Worm (Caenorhabditis elegans): ENCODE measurements around the gene Y62H9A.15.

Y62H9A.15 gene

DNA sequence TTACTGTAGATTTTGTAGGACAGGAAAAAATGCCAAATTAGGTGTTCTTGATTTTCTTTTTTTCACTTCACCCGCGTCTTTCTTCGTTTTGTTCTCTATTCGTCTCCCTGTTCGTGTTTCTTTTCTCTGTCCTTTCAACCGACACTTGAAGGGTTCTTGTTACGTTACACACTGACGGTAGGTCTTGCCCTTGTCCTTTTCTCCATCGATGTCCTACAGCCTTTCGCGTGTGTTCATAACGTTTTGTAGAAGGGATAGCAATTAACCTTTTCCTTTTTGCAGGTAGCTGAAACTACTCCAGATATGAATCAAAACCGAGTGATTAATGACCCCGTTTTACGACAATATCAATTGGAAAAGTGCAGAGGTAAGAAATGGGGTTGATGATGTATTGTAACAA lies 14.2 kb upstream of the Y62H9A.15 start, which contains the start of gene F55G7.1 (continued):
- TF ChIP-seq madf-9 (GFP tag; conservative IDR thresholded peaks at IDR 0.05), result 0 out of 2 replicates have a peak, but pooled peaks have one; percentile 27
- TF ChIP-seq spr-3 (GFP tag; optimal IDR thresholded peaks at IDR 0.05), result peak; percentile 58
- TF ChIP-seq F26F4.8 (GFP tag; conservative IDR thresholded peaks at IDR 0.05), result no peak
- no peak for TF ChIP-seq ztf-11 (tag; optimal IDR thresholded peaks at IDR 0.05)
- TF ChIP-seq ZK337.2 (GFP tag; IDR thresholded peaks at IDR 0.05), result no peak
- TF ChIP-seq pqm-1 (tag; optimal IDR thresholded peaks at IDR 0.05), result no peak
- no peak for TF ChIP-seq tra-1 (GFP tag; IDR thresholded peaks at IDR 0.05)
- peak; percentile 35 for TF ChIP-seq spr-1 (tag; optimal IDR thresholded peaks at IDR 0.05)
- no peak for TF ChIP-seq hlh-11 (tag; optimal IDR thresholded peaks at IDR 0.05)
- TF ChIP-seq snpc-1.2 (GFP tag; IDR thresholded peaks at IDR 0.05), result no peak
- peak; percentile 45 for TF ChIP-seq nhr-28 (tag; optimal IDR thresholded peaks at IDR 0.05)
- peak; percentile 68 for TF ChIP-seq T20F7.1 (GFP tag; optimal IDR thresholded peaks at IDR 0.05)
- peak; percentile 6 for TF ChIP-seq hlh-30 (tag; optimal IDR thresholded peaks at IDR 0.05; ENCODE audit: insufficient read depth)
- peak; percentile 20; the same call in 1 of the 2 replicates for TF ChIP-seq ceh-44 (GFP tag; IDR thresholded peaks at IDR 0.05)
- TF ChIP-seq Y5F2A.4 (GFP tag; optimal IDR thresholded peaks at IDR 0.05), result no peak
- no peak for TF ChIP-seq D1046.2 (GFP tag; IDR thresholded peaks at IDR 0.05)
- TF ChIP-seq skn-1 (tag; optimal IDR thresholded peaks at IDR 0.05), result no peak
- no peak for TF ChIP-seq nhr-111 (GFP tag; optimal IDR thresholded peaks at IDR 0.05)
- TF ChIP-seq dmd-6 (GFP tag; IDR thresholded peaks at IDR 0.05), result peak; percentile 41
- TF ChIP-seq tag-97 (GFP tag; IDR thresholded peaks at IDR 0.05), result no peak
- TF ChIP-seq rbr-2 (tag; optimal IDR thresholded peaks at IDR 0.05), result peak; percentile 68
- TF ChIP-seq F10B5.3 (tag; optimal IDR thresholded peaks at IDR 0.05), result peak; percentile 88
- no peak for TF ChIP-seq F49E8.2 (tag; optimal IDR thresholded peaks at IDR 0.05; ENCODE audit: borderline replicate concordance)
- TF ChIP-seq zip-2 (tag; optimal IDR thresholded peaks at IDR 0.05), result peak; percentile 50
- peak; percentile 85 for TF ChIP-seq mes-2 (tag; optimal IDR thresholded peaks at IDR 0.05; ENCODE audit: poor library complexity, severe bottlenecking)
- peak; percentile 95 for TF ChIP-seq duxl-1 (tag; optimal IDR thresholded peaks at IDR 0.05; ENCODE audit: poor library complexity)
- TF ChIP-seq saeg-2 (GFP tag; IDR thresholded peaks at IDR 0.05), result no peak
- TF ChIP-seq nhr-11 (tag; optimal IDR thresholded peaks at IDR 0.05), result no peak
- no peak for TF ChIP-seq ama-1 (optimal IDR thresholded peaks at IDR 0.05)
- TF ChIP-seq lin-13 (GFP tag; optimal IDR thresholded peaks at IDR 0.05), result peak; percentile 51
- TF ChIP-seq ztf-7 (tag; optimal IDR thresholded peaks at IDR 0.05), result peak; percentile 71
- TF ChIP-seq hif-1 (tag; optimal IDR thresholded peaks at IDR 0.05), result no peak
- TF ChIP-seq dmd-8 (GFP tag; IDR thresholded peaks at IDR 0.05), result no peak
- TF ChIP-seq php-3 (GFP tag; IDR thresholded peaks at IDR 0.05), result 0 out of 2 replicates have a peak, but pooled peaks have one; percentile 7
- peak; percentile 62 for TF ChIP-seq nhr-77 (tag; optimal IDR thresholded peaks at IDR 0.05)
- no peak for TF ChIP-seq ceh-62 (tag; optimal IDR thresholded peaks at IDR 0.05)
- TF ChIP-seq jun-1 (tag; optimal IDR thresholded peaks at IDR 0.05), result peak; percentile 33
- no peak for TF ChIP-seq Y48G9A.11 (GFP tag; IDR thresholded peaks at IDR 0.05)
- TF ChIP-seq F37D6.2 (tag; optimal IDR thresholded peaks at IDR 0.05), result peak; percentile 34
- TF ChIP-seq daf-19 (GFP tag; conservative IDR thresholded peaks at IDR 0.05), result no peak
- TF ChIP-seq daf-8 (GFP tag; IDR thresholded peaks at IDR 0.05), result no peak
- TF ChIP-seq lsy-2 (tag; optimal IDR thresholded peaks at IDR 0.05), result peak in 1 of 2 experiments; percentile 14
- TF ChIP-seq cey-2 (tag; optimal IDR thresholded peaks at IDR 0.05; ENCODE audit: borderline replicate concordance, insufficient read depth), result no peak
- TF ChIP-seq ctbp-1 (GFP tag; IDR thresholded peaks at IDR 0.05), result no peak
- TF ChIP-seq nhr-76 (tag; optimal IDR thresholded peaks at IDR 0.05), result no peak
- TF ChIP-seq dve-1 (tag; optimal IDR thresholded peaks at IDR 0.05; ENCODE audit: insufficient read depth), result peak; percentile 71
- no peak for TF ChIP-seq aly-2 (tag; optimal IDR thresholded peaks at IDR 0.05)
- TF ChIP-seq vab-7 (GFP tag; IDR thresholded peaks at IDR 0.05), result no peak
- no peak for TF ChIP-seq mep-1 (tag; optimal IDR thresholded peaks at IDR 0.05)
- peak; percentile 13 for TF ChIP-seq nhr-48 (tag; optimal IDR thresholded peaks at IDR 0.05)
- no peak for TF ChIP-seq unc-130 (GFP tag; optimal IDR thresholded peaks at IDR 0.05)
- no peak for TF ChIP-seq zfp-2 (tag; optimal IDR thresholded peaks at IDR 0.05)
